Worm (Caenorhabditis elegans) whole organism, young adult: Measurements from ENCODE around the gene F31D4.5.

ENCODE experiments used
- B0035.1 ChIP-seq: sonication (generic microtip); optimal IDR thresholded peaks from 2 replicates; lab custom pipeline; 2016; ENCODE audit warnings: missing genetic modification characterization, mild to moderate bottlenecking, missing compliant biosample characterization, missing genotype, missing genetic modification reagents
- C06A6.2 ChIP-seq: fragments of 200-800 bp; sonication (Bioruptor generic); conservative IDR thresholded peaks from 2 replicates; pipeline ENCODE4 v1.3.6; 2022; ENCODE audit warnings: missing genetic modification characterization, missing compliant biosample characterization
- F10E7.11 ChIP-seq: sonication (generic microtip); optimal IDR thresholded peaks from 2 replicates; lab custom pipeline; 2017; ENCODE audit warnings: mild to moderate bottlenecking, missing genetic modification characterization, moderate library complexity, missing compliant biosample characterization
- F52B5.7 ChIP-seq: sonication (generic microtip); optimal IDR thresholded peaks from 2 replicates; lab custom pipeline; 2016; ENCODE audit warnings: mild to moderate bottlenecking, missing genetic modification characterization, missing compliant biosample characterization
- F57A8.1 ChIP-seq: fragments of 200-800 bp; sonication (Bioruptor generic); optimal IDR thresholded peaks from 2 replicates; lab custom pipeline; 2018; ENCODE audit warnings: mild to moderate bottlenecking, missing genetic modification characterization, moderate library complexity, missing compliant biosample characterization
- Y95B8A.8 ChIP-seq: fragments of 200-800 bp; sonication (Bioruptor generic); IDR thresholded peaks from 2 replicates; pipeline ENCODE4 v1.3.6; 2022; ENCODE audit warnings: missing genetic modification reagents, missing genetic modification characterization, missing compliant biosample characterization
- ZK185.1 ChIP-seq: sonication (generic microtip); optimal IDR thresholded peaks from 2 replicates; lab custom pipeline; 2016; ENCODE audit warnings: mild to moderate bottlenecking, missing genetic modification characterization, missing compliant biosample characterization; ENCODE audit not compliant: poor library complexity, severe bottlenecking
- aptf-3 ChIP-seq: fragments of 200-800 bp; sonication (Bioruptor generic); IDR thresholded peaks from 2 replicates; pipeline ENCODE4 v1.3.6; 2022; ENCODE audit warnings: missing genetic modification characterization, missing compliant biosample characterization
- athp-1 ChIP-seq: sonication (generic microtip); optimal IDR thresholded peaks from 2 replicates; lab custom pipeline; 2017; ENCODE audit warnings: mild to moderate bottlenecking, missing genetic modification characterization, missing compliant biosample characterization
- attf-5 ChIP-seq: fragments of 200-800 bp; sonication (Bioruptor generic); optimal IDR thresholded peaks from 2 replicates; lab custom pipeline; 2018; ENCODE audit warnings: mild to moderate bottlenecking, missing genetic modification characterization, missing compliant biosample characterization
- bed-1 ChIP-seq: fragments of 200-800 bp; sonication (Bioruptor generic); IDR thresholded peaks from 2 replicates; pipeline ENCODE4 v1.3.6; 2022; ENCODE audit warnings: missing genetic modification reagents, missing genetic modification characterization, missing compliant biosample characterization
- cebp-1 ChIP-seq, 2 experiments: fragments of 200-800 bp in 1 of 2; sonication (Bioruptor generic) in 1 of 2; sonication (generic microtip) in 1 of 2; IDR thresholded peaks in 1 of 2; optimal IDR thresholded peaks in 1 of 2; 2 replicates each; pipeline versions ENCODE4 v1.3.6 to Lab custom; 2017 to 2022; ENCODE audit warnings: missing compliant biosample characterization in 2 of 2, missing genetic modification characterization in 2 of 2, mild to moderate bottlenecking in 1 of 2, missing genetic modification reagents in 1 of 2, moderate library complexity in 1 of 2
- ceh-100 ChIP-seq: fragments of 200-800 bp; sonication (Bioruptor generic); IDR thresholded peaks from 2 replicates; pipeline ENCODE4 v1.3.6; 2022; ENCODE audit warnings: missing genetic modification reagents, missing genetic modification characterization, missing compliant biosample characterization
- ceh-40 ChIP-seq: fragments of 200-800 bp; sonication (Bioruptor generic); IDR thresholded peaks from 2 replicates; pipeline ENCODE4 v1.3.6; 2022; ENCODE audit warnings: missing genetic modification characterization, missing compliant biosample characterization
- dox-1 ChIP-seq: fragments of 200-800 bp; sonication (Bioruptor generic); IDR thresholded peaks from 2 replicates; pipeline ENCODE4 v1.3.6; 2022; ENCODE audit warnings: missing genetic modification reagents, missing genetic modification characterization, missing compliant biosample characterization
- efl-1 ChIP-seq: fragments of 150-350 bp; optimal IDR thresholded peaks from 2 replicates; lab custom pipeline; 2014; ENCODE audit warnings: missing biosample characterization, missing genetic modification reagents, missing genetic modification characterization
- ets-4 ChIP-seq: fragments of 200-800 bp; sonication (Bioruptor generic); optimal IDR thresholded peaks from 2 replicates; lab custom pipeline; 2018; ENCODE audit warnings: mild to moderate bottlenecking, missing genetic modification characterization, missing compliant biosample characterization
- fkh-3 ChIP-seq: sonication (generic microtip); optimal IDR thresholded peaks from 2 replicates; lab custom pipeline; 2016; ENCODE audit warnings: mild to moderate bottlenecking, missing genetic modification characterization, missing compliant biosample characterization
- hlh-26 ChIP-seq: fragments of 200-800 bp; sonication (Bioruptor generic); conservative IDR thresholded peaks from 2 replicates; pipeline ENCODE4 v1.3.6; 2022; ENCODE audit warnings: missing genetic modification reagents, missing genetic modification characterization, missing compliant biosample characterization
- hmg-1.2 ChIP-seq: fragments of 200-800 bp; sonication (Bioruptor generic); IDR thresholded peaks from 2 replicates; pipeline ENCODE4 v1.3.6; 2022; ENCODE audit warnings: missing genetic modification reagents, missing genetic modification characterization, missing compliant biosample characterization
- hrde-1 ChIP-seq: sonication (generic microtip); optimal IDR thresholded peaks from 2 replicates; lab custom pipeline; 2016; ENCODE audit warnings: missing genetic modification characterization, mild to moderate bottlenecking, missing compliant biosample characterization, moderate library complexity, missing genotype, missing genetic modification reagents, borderline replicate concordance
- let-526 ChIP-seq: fragments of 200-800 bp; sonication (Bioruptor generic); IDR thresholded peaks from 2 replicates; pipeline ENCODE4 v1.3.6; 2022; ENCODE audit warnings: missing genetic modification reagents, missing genetic modification characterization, missing compliant biosample characterization
- lsy-27 ChIP-seq: sonication (generic microtip); optimal IDR thresholded peaks from 2 replicates; lab custom pipeline; 2017; ENCODE audit warnings: missing genetic modification characterization, mild to moderate bottlenecking, missing compliant biosample characterization, antibody characterized with exemption, missing genotype, borderline replicate concordance; ENCODE audit not compliant: insufficient read depth
- madf-10 ChIP-seq: sonication (generic microtip); optimal IDR thresholded peaks from 2 replicates; lab custom pipeline; 2016; ENCODE audit warnings: mild to moderate bottlenecking, missing genetic modification characterization, missing compliant biosample characterization
- mcd-1 ChIP-seq: fragments of 200-800 bp; sonication (Bioruptor generic); IDR thresholded peaks from 2 replicates; pipeline ENCODE4 v1.3.6; 2022; ENCODE audit warnings: missing genetic modification reagents, missing genetic modification characterization, missing compliant biosample characterization
- mel-28 ChIP-seq: sonication (generic microtip); optimal IDR thresholded peaks from 2 replicates; lab custom pipeline; 2016; ENCODE audit warnings: borderline replicate concordance, mild to moderate bottlenecking, missing genetic modification characterization, missing compliant biosample characterization
- nfya-2 ChIP-seq: fragments of 200-800 bp; sonication (Bioruptor generic); IDR thresholded peaks from 2 replicates; pipeline ENCODE4 v1.3.6; 2022; ENCODE audit warnings: missing genetic modification reagents, missing genetic modification characterization, missing compliant biosample characterization
- nhr-179 ChIP-seq: sonication (generic microtip); optimal IDR thresholded peaks from 2 replicates; lab custom pipeline; 2016; ENCODE audit warnings: mild to moderate bottlenecking, missing genetic modification characterization, missing compliant biosample characterization
- nhr-80 ChIP-seq: sonication (generic microtip); optimal IDR thresholded peaks from 2 replicates; lab custom pipeline; 2016; ENCODE audit warnings: missing genetic modification characterization, missing compliant biosample characterization
- pbrm-1 ChIP-seq: fragments of 200-800 bp; sonication (Bioruptor generic); IDR thresholded peaks from 2 replicates; pipeline ENCODE4 v1.3.6; 2022; ENCODE audit warnings: missing genetic modification reagents, missing genetic modification characterization, missing compliant biosample characterization
- pha-4 ChIP-seq: fragments of 150-350 bp; sonication (generic microtip); optimal IDR thresholded peaks from 2 replicates; lab custom pipeline; 2014; ENCODE audit warnings: missing biosample characterization, missing genetic modification reagents, missing genetic modification characterization
- rcor-1 ChIP-seq: fragments of 200-800 bp; sonication (Bioruptor generic); IDR thresholded peaks from 2 replicates; pipeline ENCODE4 v1.3.6; 2022; ENCODE audit warnings: missing genetic modification reagents, missing genetic modification characterization, missing compliant biosample characterization
- rec-8 ChIP-seq, 2 experiments: sonication (generic microtip); optimal IDR thresholded peaks; 2 replicates each; lab custom pipeline; 2016; ENCODE audit warnings: mild to moderate bottlenecking in 2 of 2, missing genetic modification characterization in 2 of 2, missing genetic modification reagents in 2 of 2, missing genotype in 2 of 2, missing biosample characterization in 1 of 2, missing compliant biosample characterization in 1 of 2, moderate library complexity in 1 of 2
- sea-2 ChIP-seq: fragments of 200-800 bp; sonication (Bioruptor generic); IDR thresholded peaks from 2 replicates; pipeline ENCODE4 v1.3.6; 2022; ENCODE audit warnings: missing genetic modification characterization, missing compliant biosample characterization
- snpc-4 ChIP-seq, 5 experiments: fragments of 150-350 bp in 1 of 5; sonication (generic microtip) in 4 of 5; optimal IDR thresholded peaks; 2 replicates each; lab custom pipeline; 2014 to 2018; ENCODE audit warnings: missing genetic modification characterization in 5 of 5, missing biosample characterization in 3 of 5, antibody characterized with exemption in 2 of 5, mild to moderate bottlenecking in 2 of 5, missing compliant biosample characterization in 2 of 5, missing genotype in 2 of 5, moderate library complexity in 2 of 5, missing genetic modification reagents in 1 of 5
- unc-62 ChIP-seq: fragments of 150-350 bp; optimal IDR thresholded peaks from 2 replicates; lab custom pipeline; 2014; ENCODE audit warnings: missing biosample characterization, missing genetic modification reagents, missing genetic modification characterization
- xnd-1 ChIP-seq: sonication (generic microtip); optimal IDR thresholded peaks from 2 replicates; lab custom pipeline; 2016; ENCODE audit warnings: missing genotype, missing genetic modification reagents, missing genetic modification characterization, missing compliant biosample characterization

The F31D4.5 gene

ce11 chrV:20831867-20832266, 22.0 kb upstream of the F31D4.5 start:
- no peak for TF ChIP-seq B0035.1 (tag; lab: Kevin White, UChicago)
- peak; percentile 2 for TF ChIP-seq pha-4 (tag; lab: Kevin White, UChicago)
- TF ChIP-seq nhr-80, result peak; percentile 97
- TF ChIP-seq ZK185.1 (tag; lab: Kevin White, UChicago), result peak; percentile 17
- TF ChIP-seq ets-4, result peak; percentile 7
- TF ChIP-seq rec-8 (tag; optimal IDR thresholded peaks at IDR 0.05; lab: Kevin White, UChicago), result no peak
- TF ChIP-seq Y95B8A.8 (GFP tag; lab: Robert Waterston, UW), result no peak
- TF ChIP-seq fkh-3 (tag; lab: Kevin White, UChicago), result no peak
- no peak for TF ChIP-seq F10E7.11 (tag; lab: Kevin White, UChicago)
- TF ChIP-seq nhr-179 (tag; lab: Kevin White, UChicago), result no peak
- TF ChIP-seq ceh-40 (GFP tag; lab: Robert Waterston, UW), result no peak
- TF ChIP-seq mel-28 (tag; lab: Kevin White, UChicago), result no peak
- TF ChIP-seq F57A8.1 (GFP tag; lab: Kevin White, UChicago), result no peak
- TF ChIP-seq dox-1 (GFP tag; lab: Robert Waterston, UW), result peak; percentile 78
- no peak for TF ChIP-seq bed-1 (GFP tag; lab: Robert Waterston, UW)
- TF ChIP-seq madf-10 (tag; lab: Kevin White, UChicago), result no peak
- no peak for TF ChIP-seq unc-62 (GFP tag; lab: Kevin White, UChicago)
- TF ChIP-seq cebp-1 (GFP tag; IDR thresholded peaks at IDR 0.05; lab: Robert Waterston, UW), result no peak
- peak; percentile 46 for TF ChIP-seq cebp-1 (tag; optimal IDR thresholded peaks at IDR 0.05; lab: Kevin White, UChicago)
- TF ChIP-seq aptf-3 (GFP tag; lab: Robert Waterston, UW), result no peak
- TF ChIP-seq let-526 (GFP tag; lab: Robert Waterston, UW), result no peak
- no peak for TF ChIP-seq pbrm-1 (GFP tag; lab: Robert Waterston, UW)
- no peak for TF ChIP-seq nfya-2 (GFP tag; lab: Robert Waterston, UW)
- no peak for TF ChIP-seq xnd-1 (tag; lab: Kevin White, UChicago)
- no peak for TF ChIP-seq hlh-26 (GFP tag; lab: Robert Waterston, UW)
- no peak for TF ChIP-seq C06A6.2 (GFP tag; lab: Robert Waterston, UW)
- TF ChIP-seq lsy-27 (tag; lab: Kevin White, UChicago), result no peak
- TF ChIP-seq F52B5.7 (tag; lab: Kevin White, UChicago), result no peak
- TF ChIP-seq attf-5 (GFP tag; lab: Kevin White, UChicago), result peak; percentile 57
- no peak for TF ChIP-seq snpc-4 (GFP tag; optimal IDR thresholded peaks at IDR 0.05; lab: Kevin White, UChicago)
- TF ChIP-seq snpc-4 (tag; optimal IDR thresholded peaks at IDR 0.05; lab: Kevin White, UChicago), result peak in 1 of 4 experiments; percentile 13
- peak; percentile 84 for TF ChIP-seq hmg-1.2

DNA sequence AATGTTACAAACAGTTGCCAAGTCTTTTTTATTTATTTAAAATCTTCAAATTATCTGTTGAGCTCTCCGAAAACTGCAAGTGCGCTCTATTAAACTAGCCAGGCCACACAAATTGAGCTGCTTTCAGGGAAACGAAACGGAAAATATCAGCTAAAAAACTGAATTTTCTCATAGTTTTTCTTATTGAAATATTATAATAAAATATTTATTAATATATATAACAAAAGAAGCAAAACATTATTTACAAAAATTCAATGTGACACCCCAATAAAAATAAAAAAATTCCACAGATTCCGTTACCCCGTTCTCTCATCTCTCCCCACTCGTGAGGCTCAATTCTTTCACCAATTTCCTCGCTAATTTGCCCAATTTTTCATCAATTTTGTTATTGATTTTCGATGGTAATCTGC, 21.3 kb upstream of the F31D4.5 start:
- TF ChIP-seq athp-1 (tag; lab: Kevin White, UChicago), result no peak
- no peak for TF ChIP-seq F52B5.7 (tag; lab: Kevin White, UChicago)
- peak; percentile 84 for TF ChIP-seq ceh-100 (GFP tag; lab: Robert Waterston, UW)
- no peak for TF ChIP-seq C06A6.2 (GFP tag; lab: Robert Waterston, UW)
- TF ChIP-seq efl-1 (GFP tag; lab: Kevin White, UChicago), result no peak
- TF ChIP-seq snpc-4 (GFP tag; optimal IDR thresholded peaks at IDR 0.05; lab: Kevin White, UChicago), result no peak
- TF ChIP-seq snpc-4 (tag; optimal IDR thresholded peaks at IDR 0.05; lab: Kevin White, UChicago), result no peak
- TF ChIP-seq hrde-1 (tag; lab: Kevin White, UChicago), result no peak
- TF ChIP-seq sea-2 (GFP tag; lab: Robert Waterston, UW), result no peak
- TF ChIP-seq mcd-1 (GFP tag; lab: Robert Waterston, UW), result peak; percentile 51; the same call in 1 of the 2 replicates
- TF ChIP-seq rcor-1 (GFP tag; lab: Robert Waterston, UW), result no peak
